ENCODE assay signal across 1 fruit fly cellular context in the genomic region with DNA sequence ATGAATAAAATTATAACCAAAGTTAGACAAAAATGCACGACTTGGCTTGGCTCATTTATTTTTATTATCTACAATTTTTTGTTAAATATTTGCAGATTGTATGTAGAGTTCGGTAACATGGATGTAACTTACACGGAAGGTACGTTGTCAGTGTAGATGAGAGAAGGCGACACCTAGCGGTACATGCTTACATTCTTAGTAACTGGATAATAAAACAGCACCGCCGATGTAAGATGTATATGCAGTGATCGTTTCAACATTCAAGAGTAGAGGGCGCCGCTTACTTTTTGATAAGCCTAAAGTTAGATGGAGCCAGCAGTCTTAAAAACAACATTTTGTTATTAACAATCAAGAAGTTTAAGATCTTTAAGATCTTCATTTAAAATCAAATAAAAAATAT.
TF ChIP-seq lines count a peak whose summit lies in the region.

No protein-coding gene starts in this region.

TF ChIP-seq in whole organism, embryonic, 481 proteins besides CTCF, POLR2A, EP300 and RAD21 (continued from another document and continues in another):
- TF ChIP-seq CG1602 (GFP tag; optimal IDR thresholded peaks at IDR 0.05; lab: Kevin White, UChicago), result peak; percentile 51
- no peak for TF ChIP-seq cg (GFP tag; optimal IDR thresholded peaks at IDR 0.05; lab: Kevin White, UChicago)
- no peak for TF ChIP-seq CG12236 (GFP tag; optimal IDR thresholded peaks at IDR 0.05; lab: Kevin White, UChicago)
- peak; percentile 35 for TF ChIP-seq ssp (GFP tag; IDR thresholded peaks at IDR 0.05; lab: Robert Waterston, UW)
- peak; percentile 37; the same call in 1 of the 2 replicates for TF ChIP-seq CG14667 (GFP tag; IDR thresholded peaks at IDR 0.05; lab: Robert Waterston, UW)
- no peak for TF ChIP-seq CG1233 (GFP tag; optimal IDR thresholded peaks at IDR 0.05; lab: Kevin White, UChicago)
- TF ChIP-seq luna (GFP tag; optimal IDR thresholded peaks at IDR 0.05; lab: Kevin White, UChicago), result no peak
- TF ChIP-seq Optix (GFP tag; IDR thresholded peaks at IDR 0.05; lab: Robert Waterston, UW), result 0 out of 3 replicates have a peak, but pooled peaks have one; percentile 10
- no peak for TF ChIP-seq cwo (GFP tag; optimal IDR thresholded peaks at IDR 0.05; lab: Kevin White, UChicago)
- TF ChIP-seq zfh2 (GFP tag; optimal IDR thresholded peaks at IDR 0.05; lab: Kevin White, UChicago), result peak; percentile 31
- no peak for TF ChIP-seq ems (GFP tag; optimal IDR thresholded peaks at IDR 0.05; lab: Kevin White, UChicago)
- TF ChIP-seq Ada2b (GFP tag; IDR thresholded peaks at IDR 0.05; lab: Robert Waterston, UW), result no peak
- TF ChIP-seq CG9609 (GFP tag; optimal IDR thresholded peaks at IDR 0.05; lab: Kevin White, UChicago), result peak; percentile 39
- TF ChIP-seq CG32767 (GFP tag; IDR thresholded peaks at IDR 0.05; lab: Robert Waterston, UW), result no peak
- no peak for TF ChIP-seq CG7963 (GFP tag; IDR thresholded peaks at IDR 0.05; lab: Robert Waterston, UW; ENCODE audit: partially characterized antibody)
- TF ChIP-seq CG11696 (GFP tag; IDR thresholded peaks at IDR 0.05; lab: Robert Waterston, UW), result no peak
- TF ChIP-seq CG10147 (GFP tag; optimal IDR thresholded peaks at IDR 0.05; lab: Kevin White, UChicago), result peak; percentile 2
- TF ChIP-seq vvl (GFP tag; IDR thresholded peaks at IDR 0.05; lab: Robert Waterston, UW), result peak; percentile 56
- TF ChIP-seq Stat92E (GFP tag; optimal IDR thresholded peaks at IDR 0.05; lab: Kevin White, UChicago), result peak in 1 of 3 experiments; percentile 30
- no peak for TF ChIP-seq CG14014 (GFP tag; IDR thresholded peaks at IDR 0.05; lab: Robert Waterston, UW)
- no peak for TF ChIP-seq Dp (GFP tag; optimal IDR thresholded peaks at IDR 0.05; lab: Kevin White, UChicago)
- no peak for TF ChIP-seq CG11398 (GFP tag; optimal IDR thresholded peaks at IDR 0.05; lab: Kevin White, UChicago)
- no peak for TF ChIP-seq Sox100B (GFP tag; optimal IDR thresholded peaks at IDR 0.05; lab: Kevin White, UChicago)
- TF ChIP-seq CG2875 (GFP tag; optimal IDR thresholded peaks at IDR 0.05; lab: Kevin White, UChicago), result no peak
- TF ChIP-seq Sox102F (GFP tag; optimal IDR thresholded peaks at IDR 0.05; lab: Kevin White, UChicago), result peak; percentile 53
- TF ChIP-seq CG17359 (tag; optimal IDR thresholded peaks at IDR 0.05; lab: Kevin White, UChicago), result peak; percentile 56
- no peak for TF ChIP-seq Dfd (GFP tag; optimal IDR thresholded peaks at IDR 0.05; lab: Kevin White, UChicago)
- TF ChIP-seq CG2712 (tag; optimal IDR thresholded peaks at IDR 0.05; lab: Kevin White, UChicago), result peak; percentile 50
- TF ChIP-seq dimm (GFP tag; IDR thresholded peaks at IDR 0.05; lab: Robert Waterston, UW), result no peak
- TF ChIP-seq CG11093 (GFP tag; IDR thresholded peaks at IDR 0.05; lab: Robert Waterston, UW), result no peak
- TF ChIP-seq Mad (GFP tag; optimal IDR thresholded peaks at IDR 0.05; lab: Kevin White, UChicago), result no peak
- no peak for TF ChIP-seq seq (GFP tag; IDR thresholded peaks at IDR 0.05; lab: Robert Waterston, UW)
- TF ChIP-seq CG11695 (GFP tag; IDR thresholded peaks at IDR 0.05; lab: Robert Waterston, UW), result no peak
- peak; percentile 54 for TF ChIP-seq Antp (GFP tag; optimal IDR thresholded peaks at IDR 0.05; lab: Kevin White, UChicago)
- no peak for TF ChIP-seq gfzf (GFP tag; optimal IDR thresholded peaks at IDR 0.05; lab: Kevin White, UChicago)
- TF ChIP-seq Drgx (GFP tag; IDR thresholded peaks at IDR 0.05; lab: Robert Waterston, UW), result no peak
- no peak for TF ChIP-seq aop (GFP tag; IDR thresholded peaks at IDR 0.05; lab: Robert Waterston, UW)
- no peak for TF ChIP-seq tap (tag; optimal IDR thresholded peaks at IDR 0.05; lab: Kevin White, UChicago)
- peak; percentile 50 for TF ChIP-seq bab2 (GFP tag; optimal IDR thresholded peaks at IDR 0.05; lab: Kevin White, UChicago)
- TF ChIP-seq CG6272 (GFP tag; IDR thresholded peaks at IDR 0.05; lab: Robert Waterston, UW), result 0 out of 2 replicates have a peak, but pooled peaks have one; percentile 12
- TF ChIP-seq CG9932 (GFP tag; IDR thresholded peaks at IDR 0.05; lab: Robert Waterston, UW), result peak; percentile 75
- TF ChIP-seq CG17912 (GFP tag; optimal IDR thresholded peaks at IDR 0.05; lab: Kevin White, UChicago), result peak; percentile 15
- peak; percentile 48 for TF ChIP-seq CG11504 (tag; optimal IDR thresholded peaks at IDR 0.05; lab: Kevin White, UChicago)
- no peak for TF ChIP-seq Awh (GFP tag; IDR thresholded peaks at IDR 0.05; lab: Robert Waterston, UW)
- no peak for TF ChIP-seq tio (GFP tag; optimal IDR thresholded peaks at IDR 0.05; lab: Kevin White, UChicago)
- TF ChIP-seq Dad (GFP tag; optimal IDR thresholded peaks at IDR 0.05; lab: Kevin White, UChicago), result no peak
- peak; percentile 27 for TF ChIP-seq NfI (GFP tag; optimal IDR thresholded peaks at IDR 0.05; lab: Kevin White, UChicago)
- no peak for TF ChIP-seq HHEX (GFP tag; optimal IDR thresholded peaks at IDR 0.05; lab: Kevin White, UChicago)
- no peak for TF ChIP-seq Hr78 (GFP tag; optimal IDR thresholded peaks at IDR 0.05; lab: Kevin White, UChicago)
- no peak for TF ChIP-seq Taf1 (GFP tag; IDR thresholded peaks at IDR 0.05; lab: Robert Waterston, UW)
- TF ChIP-seq CG3838 (GFP tag; optimal IDR thresholded peaks at IDR 0.05; lab: Kevin White, UChicago), result no peak
- TF ChIP-seq CG13123 (GFP tag; optimal IDR thresholded peaks at IDR 0.05; lab: Kevin White, UChicago), result no peak
- no peak for TF ChIP-seq lbe (GFP tag; optimal IDR thresholded peaks at IDR 0.05; lab: Kevin White, UChicago)
- no peak for TF ChIP-seq fd96Cb (tag; optimal IDR thresholded peaks at IDR 0.05; lab: Kevin White, UChicago)
- no peak for TF ChIP-seq dm (GFP tag; optimal IDR thresholded peaks at IDR 0.05; lab: Kevin White, UChicago)
- no peak for TF ChIP-seq CG17568 (GFP tag; optimal IDR thresholded peaks at IDR 0.05; lab: Kevin White, UChicago)
- peak; percentile 37 for TF ChIP-seq CG13894 (tag; optimal IDR thresholded peaks at IDR 0.05; lab: Kevin White, UChicago)
- TF ChIP-seq CG10543 (GFP tag; optimal IDR thresholded peaks at IDR 0.05; lab: Kevin White, UChicago), result no peak
- TF ChIP-seq E2f2 (GFP tag; IDR thresholded peaks at IDR 0.05; lab: Robert Waterston, UW), result no peak
- TF ChIP-seq amos (GFP tag; IDR thresholded peaks at IDR 0.05; lab: Robert Waterston, UW; ENCODE audit: partially characterized antibody), result peak; percentile 75
- no peak for TF ChIP-seq CG4360 (GFP tag; IDR thresholded peaks at IDR 0.05; lab: Robert Waterston, UW)
- no peak for TF ChIP-seq CG15479 (GFP tag; optimal IDR thresholded peaks at IDR 0.05; lab: Kevin White, UChicago)
- no peak for TF ChIP-seq h (optimal IDR thresholded peaks at IDR 0.05; lab: Kevin White, UChicago)
- TF ChIP-seq Atf6 (GFP tag; IDR thresholded peaks at IDR 0.05; lab: Robert Waterston, UW), result no peak
- no peak for TF ChIP-seq Doc3 (GFP tag; IDR thresholded peaks at IDR 0.05; lab: Robert Waterston, UW; ENCODE audit: partially characterized antibody)
- TF ChIP-seq MTF-1 (GFP tag; optimal IDR thresholded peaks at IDR 0.05; lab: Kevin White, UChicago; ENCODE audit: borderline replicate concordance), result no peak
- TF ChIP-seq CG16779 (GFP tag; IDR thresholded peaks at IDR 0.05; lab: Robert Waterston, UW), result no peak
- TF ChIP-seq wor (GFP tag; IDR thresholded peaks at IDR 0.05; lab: Robert Waterston, UW), result no peak
- no peak for TF ChIP-seq lov (optimal IDR thresholded peaks at IDR 0.05; lab: Kevin White, UChicago)
- TF ChIP-seq lov (GFP tag; IDR thresholded peaks at IDR 0.05; lab: Robert Waterston, UW), result 0 out of 3 replicates have a peak, but pooled peaks have one; percentile 36
- TF ChIP-seq gcm2 (GFP tag; optimal IDR thresholded peaks at IDR 0.05; lab: Kevin White, UChicago), result no peak
- peak; percentile 28 for TF ChIP-seq dmrt11E (tag; optimal IDR thresholded peaks at IDR 0.05; lab: Kevin White, UChicago)
- TF ChIP-seq mirr (GFP tag; optimal IDR thresholded peaks at IDR 0.05; lab: Kevin White, UChicago), result no peak
- no peak for TF ChIP-seq ab (GFP tag; optimal IDR thresholded peaks at IDR 0.05; lab: Kevin White, UChicago)
- no peak for TF ChIP-seq ham (GFP tag; IDR thresholded peaks at IDR 0.05; lab: Robert Waterston, UW)
- no peak for TF ChIP-seq HLH4C (GFP tag; IDR thresholded peaks at IDR 0.05; lab: Robert Waterston, UW; ENCODE audit: partially characterized antibody)
- no peak for TF ChIP-seq gsb-n (tag; optimal IDR thresholded peaks at IDR 0.05; lab: Kevin White, UChicago)
- TF ChIP-seq CG13296 (GFP tag; optimal IDR thresholded peaks at IDR 0.05; lab: Kevin White, UChicago), result no peak
- TF ChIP-seq Oaz (GFP tag; IDR thresholded peaks at IDR 0.05; lab: Robert Waterston, UW), result no peak
- TF ChIP-seq dmrt99B (tag; optimal IDR thresholded peaks at IDR 0.05; lab: Kevin White, UChicago), result no peak
- no peak for TF ChIP-seq CG6854 (GFP tag; optimal IDR thresholded peaks at IDR 0.05; lab: Kevin White, UChicago)
- no peak for TF ChIP-seq wek (GFP tag; optimal IDR thresholded peaks at IDR 0.05; lab: Kevin White, UChicago)
- no peak for TF ChIP-seq BtbVII (GFP tag; optimal IDR thresholded peaks at IDR 0.05; lab: Kevin White, UChicago)
- TF ChIP-seq D19B (GFP tag; optimal IDR thresholded peaks at IDR 0.05; lab: Kevin White, UChicago), result no peak
- no peak for TF ChIP-seq CG4617 (GFP tag; optimal IDR thresholded peaks at IDR 0.05; lab: Kevin White, UChicago; ENCODE audit: borderline replicate concordance)
- TF ChIP-seq CG4404 (GFP tag; IDR thresholded peaks at IDR 0.05; lab: Robert Waterston, UW), result peak; percentile 10; the same call in 1 of the 2 replicates
- TF ChIP-seq CG33213 (GFP tag; optimal IDR thresholded peaks at IDR 0.05; lab: Kevin White, UChicago), result peak; percentile 52
- TF ChIP-seq jing (GFP tag; optimal IDR thresholded peaks at IDR 0.05; lab: Kevin White, UChicago), result no peak
- TF ChIP-seq Camta (GFP tag; optimal IDR thresholded peaks at IDR 0.05; lab: Kevin White, UChicago), result peak; percentile 42
- peak; percentile 44 for TF ChIP-seq lilli (GFP tag; optimal IDR thresholded peaks at IDR 0.05; lab: Kevin White, UChicago)
- TF ChIP-seq CG17385 (GFP tag; optimal IDR thresholded peaks at IDR 0.05; lab: Kevin White, UChicago), result no peak
- no peak for TF ChIP-seq CG2116 (GFP tag; optimal IDR thresholded peaks at IDR 0.05; lab: Kevin White, UChicago)
- TF ChIP-seq CG12391 (tag; optimal IDR thresholded peaks at IDR 0.05; lab: Kevin White, UChicago), result peak; percentile 30
- TF ChIP-seq knrl (GFP tag; IDR thresholded peaks at IDR 0.05; lab: Robert Waterston, UW; ENCODE audit: partially characterized antibody), result peak; percentile 64; the same call in 1 of the 3 replicates
- no peak for TF ChIP-seq sqz (GFP tag; optimal IDR thresholded peaks at IDR 0.05; lab: Kevin White, UChicago)
- no peak for TF ChIP-seq CG15601 (tag; optimal IDR thresholded peaks at IDR 0.05; lab: Kevin White, UChicago)
- TF ChIP-seq tin (GFP tag; optimal IDR thresholded peaks at IDR 0.05; lab: Kevin White, UChicago), result peak; percentile 54
- no peak for TF ChIP-seq CG6813 (GFP tag; optimal IDR thresholded peaks at IDR 0.05; lab: Kevin White, UChicago)
- TF ChIP-seq hbn (GFP tag; IDR thresholded peaks at IDR 0.05; lab: Robert Waterston, UW; ENCODE audit: partially characterized antibody), result no peak
- TF ChIP-seq mld (GFP tag; IDR thresholded peaks at IDR 0.05; lab: Robert Waterston, UW; ENCODE audit: partially characterized antibody), result no peak
- TF ChIP-seq sens (GFP tag; lab: Kevin White, UChicago), result peak; percentile 3
- peak; percentile 40 for TF ChIP-seq chn (GFP tag; optimal IDR thresholded peaks at IDR 0.05; lab: Kevin White, UChicago)
- no peak for TF ChIP-seq CrebB (tag; optimal IDR thresholded peaks at IDR 0.05; lab: Kevin White, UChicago)
- no peak for TF ChIP-seq CG15011 (GFP tag; optimal IDR thresholded peaks at IDR 0.05; lab: Kevin White, UChicago)
- no peak for TF ChIP-seq hkb (optimal IDR thresholded peaks at IDR 0.05; lab: Kevin White, UChicago)
- TF ChIP-seq hkb (GFP tag; IDR thresholded peaks at IDR 0.05; lab: Robert Waterston, UW), result 0 out of 2 replicates have a peak, but pooled peaks have one; percentile 11
- peak; percentile 18 for TF ChIP-seq CG3995 (GFP tag; optimal IDR thresholded peaks at IDR 0.05; lab: Kevin White, UChicago)
- TF ChIP-seq CG13775 (GFP tag; optimal IDR thresholded peaks at IDR 0.05; lab: Kevin White, UChicago), result no peak
- peak; percentile 45; the same call in 1 of the 2 replicates for TF ChIP-seq sob (GFP tag; IDR thresholded peaks at IDR 0.05; lab: Robert Waterston, UW)
- no peak for TF ChIP-seq CG9437 (GFP tag; optimal IDR thresholded peaks at IDR 0.05; lab: Kevin White, UChicago)
- TF ChIP-seq Six4 (GFP tag; optimal IDR thresholded peaks at IDR 0.05; lab: Kevin White, UChicago), result no peak
- TF ChIP-seq NFAT (GFP tag; IDR thresholded peaks at IDR 0.05; lab: Robert Waterston, UW), result peak; percentile 77
- peak; percentile 9 for TF ChIP-seq CG18262 (tag; optimal IDR thresholded peaks at IDR 0.05; lab: Kevin White, UChicago)
- no peak for TF ChIP-seq crol (GFP tag; IDR thresholded peaks at IDR 0.05; lab: Robert Waterston, UW)
- peak; percentile 42 for TF ChIP-seq trem (tag; optimal IDR thresholded peaks at IDR 0.05; lab: Kevin White, UChicago)
- no peak for TF ChIP-seq CG8359 (GFP tag; optimal IDR thresholded peaks at IDR 0.05; lab: Kevin White, UChicago; ENCODE audit: borderline replicate concordance)
- TF ChIP-seq CG14710 (tag; optimal IDR thresholded peaks at IDR 0.05; lab: Kevin White, UChicago), result peak; percentile 20
- TF ChIP-seq CG4424 (GFP tag; optimal IDR thresholded peaks at IDR 0.05; lab: Kevin White, UChicago), result peak; percentile 44
- no peak for TF ChIP-seq ac (GFP tag; optimal IDR thresholded peaks at IDR 0.05; lab: Kevin White, UChicago)
- TF ChIP-seq Neu2 (GFP tag; optimal IDR thresholded peaks at IDR 0.05; lab: Kevin White, UChicago; ENCODE audit: borderline replicate concordance), result no peak
- TF ChIP-seq eve (GFP tag; optimal IDR thresholded peaks at IDR 0.05; lab: Kevin White, UChicago), result no peak
- TF ChIP-seq CG5953 (GFP tag; IDR thresholded peaks at IDR 0.05; lab: Robert Waterston, UW), result 0 out of 2 replicates have a peak, but pooled peaks have one; percentile 14
- no peak for TF ChIP-seq Ravus (GFP tag; IDR thresholded peaks at IDR 0.05; lab: Robert Waterston, UW)
- peak; percentile 57 for TF ChIP-seq gem (tag; optimal IDR thresholded peaks at IDR 0.05; lab: Kevin White, UChicago)
- TF ChIP-seq E2f1 (GFP tag; IDR thresholded peaks at IDR 0.05; lab: Robert Waterston, UW), result peak; percentile 54; the same call in 1 of the 2 replicates
- TF ChIP-seq fu2 (GFP tag; optimal IDR thresholded peaks at IDR 0.05; lab: Kevin White, UChicago), result peak; percentile 15
- TF ChIP-seq kni (GFP tag; optimal IDR thresholded peaks at IDR 0.05; lab: Kevin White, UChicago), result no peak
- TF ChIP-seq grn (GFP tag; optimal IDR thresholded peaks at IDR 0.05; lab: Kevin White, UChicago), result no peak
- peak; percentile 13; the same call in 1 of the 3 replicates for TF ChIP-seq croc (GFP tag; conservative IDR thresholded peaks at IDR 0.05; lab: Robert Waterston, UW)
